Worm (Caenorhabditis elegans): ENCODE results near the gene sri-18.

- TF ChIP-seq lin-39 (tag; optimal IDR thresholded peaks at IDR 0.05) (no peak), blmp-1 (tag; optimal IDR thresholded peaks at IDR 0.05; ENCODE audit: insufficient read depth) (no peak), lin-13 (GFP tag; optimal IDR thresholded peaks at IDR 0.05) (no peak), lin-11 (tag; optimal IDR thresholded peaks at IDR 0.05) (no peak)
Observed at ce11 chrV:10265019-10265418, 4.7 kb upstream of the sri-18 start.
